Fruit fly (Drosophila melanogaster): ENCODE data around the gene Rcd4.

dm6 chr2L:8338039-8338438 is 44.6 kb upstream of the Rcd4 start, which contains the start of gene witty:
- TF ChIP-seq CG34367 (tag; optimal IDR thresholded peaks at IDR 0.05), result no peak
- no peak for TF ChIP-seq CG8159 (tag; optimal IDR thresholded peaks at IDR 0.05)
- TF ChIP-seq EcR (GFP tag; optimal IDR thresholded peaks at IDR 0.05), result no peak
- no peak for TF ChIP-seq D1 (tag; optimal IDR thresholded peaks at IDR 0.05)
- no peak for TF ChIP-seq CG17806 (tag; optimal IDR thresholded peaks at IDR 0.05)
- no peak for TF ChIP-seq gl (tag; optimal IDR thresholded peaks at IDR 0.05)
- TF ChIP-seq Pif1B (GFP tag; optimal IDR thresholded peaks at IDR 0.05), result no peak
- no peak for TF ChIP-seq CG8301 (tag; optimal IDR thresholded peaks at IDR 0.05)
- TF ChIP-seq CG10348 (GFP tag; IDR thresholded peaks at IDR 0.05), result no peak
- no peak for TF ChIP-seq CG32121 (GFP tag; IDR thresholded peaks at IDR 0.05)
- no peak for TF ChIP-seq rn (GFP tag; IDR thresholded peaks at IDR 0.05)
- TF ChIP-seq Snoo (tag; optimal IDR thresholded peaks at IDR 0.05), result no peak
- no peak for TF ChIP-seq fd96Ca (GFP tag; IDR thresholded peaks at IDR 0.05)
- no peak for TF ChIP-seq Ets98B (GFP tag; IDR thresholded peaks at IDR 0.05)
